Fruit fly (Drosophila melanogaster) whole organism, embryonic: ENCODE results near the gene CG14431.

Experiments
- CG10209 ChIP-seq: fragments of 200-800 bp; sonication (Bioruptor generic); optimal IDR thresholded peaks from 3 replicates; lab custom pipeline; 2017; ENCODE audit warnings: missing biosample characterization, mild to moderate bottlenecking, missing genetic modification characterization, missing genetic modification reagents
- CG10959 ChIP-seq: fragments of 200-800 bp; sonication (Bioruptor generic); IDR thresholded peaks from 2 replicates; pipeline ENCODE4 v1.3.6; 2022; ENCODE audit warnings: missing biosample characterization, missing genetic modification characterization
- CG3065 ChIP-seq: fragments of 200-800 bp; sonication (Bioruptor generic); optimal IDR thresholded peaks from 2 replicates; lab custom pipeline; 2016; ENCODE audit warnings: missing biosample characterization, missing genetic modification characterization
- CG32532 ChIP-seq: fragments of 200-800 bp; sonication (Bioruptor generic); IDR thresholded peaks from 2 replicates; pipeline ENCODE4 v1.3.6; 2022; ENCODE audit warnings: missing biosample characterization, missing genetic modification characterization
- CG4282 ChIP-seq: fragments of 200-800 bp; sonication (Bioruptor generic); optimal IDR thresholded peaks from 2 replicates; lab custom pipeline; 2016; ENCODE audit warnings: missing biosample characterization, missing genetic modification characterization
- Gsc ChIP-seq: fragments of 200-800 bp; sonication (Bioruptor generic); IDR thresholded peaks from 2 replicates; pipeline ENCODE4 v1.3.6; 2022; ENCODE audit warnings: missing biosample characterization, missing genetic modification characterization
- Sox100B ChIP-seq: fragments of 200-800 bp; sonication (Bioruptor generic); optimal IDR thresholded peaks from 3 replicates; lab custom pipeline; 2018; ENCODE audit warnings: missing biosample characterization, mild to moderate bottlenecking, missing genetic modification characterization
- hkb ChIP-seq, 2 experiments: fragments of 200-800 bp in 1 of 2; fragments of >200 bp in 1 of 2; sonication (Bioruptor generic) in 1 of 2; IDR thresholded peaks in 1 of 2; optimal IDR thresholded peaks in 1 of 2; 2 replicates each; pipeline versions ENCODE4 v1.3.6 to Lab custom; 2017 to 2022; ENCODE audit warnings: missing biosample characterization in 1 of 2, missing genetic modification characterization in 1 of 2
- insv ChIP-seq, 2 experiments: fragments of 200-800 bp; sonication (Bioruptor generic); optimal IDR thresholded peaks; 3 replicates each; lab custom pipeline; 2016 to 2018; ENCODE audit warnings: missing biosample characterization in 2 of 2, missing genetic modification characterization in 2 of 2
- nmo ChIP-seq: fragments of 200-800 bp; sonication (Bioruptor generic); optimal IDR thresholded peaks from 2 replicates; lab custom pipeline; 2018; ENCODE audit warnings: missing biosample characterization, mild to moderate bottlenecking, missing genetic modification characterization, moderate library complexity

DNA sequence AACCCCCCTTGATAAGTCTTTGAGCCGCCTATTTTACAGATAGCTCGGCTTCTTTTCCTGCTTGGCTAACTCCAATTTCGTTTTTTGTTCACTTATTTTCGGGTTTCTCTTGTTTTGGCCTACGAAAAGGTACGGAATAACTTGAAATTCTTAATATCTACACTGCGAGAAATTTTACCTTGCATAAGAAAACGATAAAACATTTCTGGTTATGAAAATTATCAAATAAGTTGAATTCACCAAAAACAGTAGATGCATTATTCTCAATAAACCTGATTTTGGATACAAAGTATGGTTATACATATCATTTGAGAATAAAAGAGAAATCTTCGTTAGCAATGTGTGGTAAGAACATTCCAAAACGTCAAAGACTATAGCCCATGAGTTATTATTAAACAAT is 74.0 kb downstream of the CG14431 start:
- peak; percentile 7 for TF ChIP-seq CG10209
- TF ChIP-seq CG3065 (GFP tag; lab: Kevin White, UChicago): no peak
- no peak for TF ChIP-seq Gsc (GFP tag; lab: Robert Waterston, UW)
- no peak for TF ChIP-seq hkb (optimal IDR thresholded peaks at IDR 0.05; lab: Kevin White, UChicago)
- no peak for TF ChIP-seq hkb (GFP tag; IDR thresholded peaks at IDR 0.05; lab: Robert Waterston, UW)
- TF ChIP-seq CG4282 (GFP tag; lab: Kevin White, UChicago): no peak
- peak; percentile 39 for TF ChIP-seq nmo (GFP tag; lab: Kevin White, UChicago)
- TF ChIP-seq CG10959: no peak
- peak; percentile 21 for TF ChIP-seq Sox100B
- no peak for TF ChIP-seq insv (GFP tag; optimal IDR thresholded peaks at IDR 0.05; lab: Kevin White, UChicago)
- TF ChIP-seq CG32532 (GFP tag; lab: Robert Waterston, UW): no peak; the same call in 1 of the 2 replicates
